Fruit fly (Drosophila melanogaster): Measurements from ENCODE around the gene Atac1.

Gene Atac1

dm6 chr2L:6920661-6921359 is 39.3 kb downstream of the Atac1 start, which contains the start of gene Hrb27C (continued):
- TF ChIP-seq CG12391 (tag; optimal IDR thresholded peaks at IDR 0.05) (no peak), CoRest (tag; optimal IDR thresholded peaks at IDR 0.05) (no peak), ap (GFP tag; IDR thresholded peaks at IDR 0.05) (no peak), bab2 (GFP tag; optimal IDR thresholded peaks at IDR 0.05) (no peak), Meics (GFP tag; optimal IDR thresholded peaks at IDR 0.05) (no peak), CG17912 (GFP tag; optimal IDR thresholded peaks at IDR 0.05) (no peak), cad (GFP tag; optimal IDR thresholded peaks at IDR 0.05) (no peak), CG11504 (tag; optimal IDR thresholded peaks at IDR 0.05) (no peak), CG33557 (GFP tag; optimal IDR thresholded peaks at IDR 0.05) (no peak), MESR4 (GFP tag; optimal IDR thresholded peaks at IDR 0.05) (peak; percentile 68), CG18011 (GFP tag; optimal IDR thresholded peaks at IDR 0.05) (no peak), Gsc (GFP tag; IDR thresholded peaks at IDR 0.05) (no peak), dm (GFP tag; optimal IDR thresholded peaks at IDR 0.05) (peak; percentile 66), wek (GFP tag; optimal IDR thresholded peaks at IDR 0.05) (no peak), Opbp (GFP tag; IDR thresholded peaks at IDR 0.05; ENCODE audit: partially characterized antibody) (no peak), CG15269 (tag; optimal IDR thresholded peaks at IDR 0.05) (no peak), bigmax (GFP tag; optimal IDR thresholded peaks at IDR 0.05) (peak; percentile 96), oc (tag; optimal IDR thresholded peaks at IDR 0.05) (no peak), CG17568 (GFP tag; optimal IDR thresholded peaks at IDR 0.05) (peak; percentile 11), tgo (GFP tag; IDR thresholded peaks at IDR 0.05) (no peak), ttk (GFP tag; IDR thresholded peaks at IDR 0.05) (no peak), bbx (GFP tag; IDR thresholded peaks at IDR 0.05; ENCODE audit: partially characterized antibody) (peak; percentile 53; the same call in 1 of the 2 replicates), YL-1 (GFP tag; optimal IDR thresholded peaks at IDR 0.05) (peak; percentile 74), CG12299 (tag; optimal IDR thresholded peaks at IDR 0.05) (no peak), CG1647 (GFP tag; optimal IDR thresholded peaks at IDR 0.05) (no peak), en (GFP tag; optimal IDR thresholded peaks at IDR 0.05) (no peak), cg (GFP tag; optimal IDR thresholded peaks at IDR 0.05) (peak; percentile 97), CG13624 (GFP tag; optimal IDR thresholded peaks at IDR 0.05) (peak; percentile 54), CG5953 (GFP tag; IDR thresholded peaks at IDR 0.05) (no peak), CG30431 (GFP tag; optimal IDR thresholded peaks at IDR 0.05) (no peak), BEAF-32 (GFP tag; optimal IDR thresholded peaks at IDR 0.05) (no peak), CrebB (tag; optimal IDR thresholded peaks at IDR 0.05) (no peak), Hsf (GFP tag; optimal IDR thresholded peaks at IDR 0.05) (no peak), CG5180 (GFP tag; optimal IDR thresholded peaks at IDR 0.05) (no peak), inv (GFP tag; IDR thresholded peaks at IDR 0.05; ENCODE audit: partially characterized antibody) (no peak), ATbp (GFP tag; optimal IDR thresholded peaks at IDR 0.05) (no peak), CG10565 (GFP tag; optimal IDR thresholded peaks at IDR 0.05) (no peak), her (GFP tag; optimal IDR thresholded peaks at IDR 0.05) (no peak), tin (GFP tag; optimal IDR thresholded peaks at IDR 0.05) (no peak), CG6813 (GFP tag; optimal IDR thresholded peaks at IDR 0.05) (no peak), CG16779 (GFP tag; IDR thresholded peaks at IDR 0.05) (no peak), chm (GFP tag; IDR thresholded peaks at IDR 0.05) (peak; percentile 66), Dek (tag; optimal IDR thresholded peaks at IDR 0.05) (no peak), gcm (GFP tag; optimal IDR thresholded peaks at IDR 0.05) (no peak), MTF-1 (GFP tag; optimal IDR thresholded peaks at IDR 0.05; ENCODE audit: borderline replicate concordance) (no peak), Doc2 (GFP tag; IDR thresholded peaks at IDR 0.05) (no peak), CG4404 (GFP tag; IDR thresholded peaks at IDR 0.05) (no peak), tup (GFP tag; optimal IDR thresholded peaks at IDR 0.05) (no peak), CG10654 (GFP tag; optimal IDR thresholded peaks at IDR 0.05) (no peak)
